Worm (Caenorhabditis elegans) whole organism, late embryonic: ENCODE measurements around the gene slc-36.5.

ENCODE experiments used
- C38D4.7 ChIP-seq: fragments of 200-800 bp; sonication (Bioruptor generic); optimal IDR thresholded peaks from 2 replicates; lab custom pipeline; 2018; ENCODE audit warnings: mild to moderate bottlenecking, missing genetic modification characterization, moderate library complexity, missing compliant biosample characterization
- ahr-1 ChIP-seq: sonication (generic microtip); optimal IDR thresholded peaks from 2 replicates; lab custom pipeline; 2016; ENCODE audit warnings: missing genetic modification characterization, missing compliant biosample characterization
- ceh-31 ChIP-seq: sonication (generic microtip); optimal IDR thresholded peaks from 2 replicates; lab custom pipeline; 2016; ENCODE audit warnings: missing genetic modification characterization, missing compliant biosample characterization
- dve-1 ChIP-seq: sonication (generic microtip); optimal IDR thresholded peaks from 2 replicates; lab custom pipeline; 2017; ENCODE audit warnings: antibody characterized with exemption, mild to moderate bottlenecking, missing genetic modification characterization, missing compliant biosample characterization
- elt-4 ChIP-seq: sonication (generic microtip); optimal IDR thresholded peaks from 2 replicates; lab custom pipeline; 2016; ENCODE audit warnings: missing genetic modification characterization, missing compliant biosample characterization
- fkh-10 ChIP-seq: fragments of 150-350 bp; optimal IDR thresholded peaks from 2 replicates; lab custom pipeline; 2014; ENCODE audit warnings: missing biosample characterization, missing genetic modification reagents, missing genetic modification characterization
- npax-4 ChIP-seq: sonication (generic microtip); optimal IDR thresholded peaks from 2 replicates; lab custom pipeline; 2016; ENCODE audit warnings: missing genetic modification characterization, missing compliant biosample characterization
- pax-1 ChIP-seq: fragments of 150-350 bp; optimal IDR thresholded peaks from 2 replicates; lab custom pipeline; 2014; ENCODE audit warnings: missing biosample characterization, missing genetic modification characterization
- pha-4 ChIP-seq: fragments of 150-350 bp; optimal IDR thresholded peaks from 2 replicates; lab custom pipeline; 2018; ENCODE audit warnings: missing biosample characterization, missing genetic modification reagents, missing genetic modification characterization
- sox-4 ChIP-seq: sonication (generic microtip); optimal IDR thresholded peaks from 2 replicates; lab custom pipeline; 2017; ENCODE audit warnings: mild to moderate bottlenecking, missing genetic modification characterization, inconsistent platforms, missing compliant biosample characterization
- tbx-2 ChIP-seq: sonication (generic microtip); optimal IDR thresholded peaks from 2 replicates; lab custom pipeline; 2016; ENCODE audit warnings: missing genetic modification characterization, missing compliant biosample characterization
- unc-42 ChIP-seq: sonication (generic microtip); optimal IDR thresholded peaks from 2 replicates; lab custom pipeline; 2016; ENCODE audit warnings: missing genotype, missing genetic modification characterization, missing compliant biosample characterization
- unc-86 ChIP-seq: sonication (generic microtip); optimal IDR thresholded peaks from 2 replicates; lab custom pipeline; 2016; ENCODE audit warnings: missing genetic modification characterization, missing compliant biosample characterization

- TF ChIP-seq fkh-10 (GFP tag; lab: Kevin White, UChicago) (no peak), ceh-31 (tag; lab: Kevin White, UChicago) (no peak), tbx-2 (no peak), pha-4 (tag; lab: Kevin White, UChicago) (no peak), elt-4 (tag; lab: Kevin White, UChicago) (no peak), ahr-1 (no peak), npax-4 (tag; lab: Kevin White, UChicago) (no peak), unc-86 (tag; lab: Kevin White, UChicago) (no peak), dve-1 (tag; lab: Kevin White, UChicago) (no peak), pax-1 (no peak), unc-42 (no peak), C38D4.7 (no peak), sox-4 (tag; lab: Kevin White, UChicago) (no peak)
Measured at ce11 chrII:6918862-6919261, 42.0 kb upstream of the slc-36.5 start, which contains the start of gene B0252.5.
